Worm (Caenorhabditis elegans) whole organism, mixed stage, embryonic: ENCODE data around the gene spig-7.

Experiments
- M03D4.4 ChIP-seq: sonication (generic microtip); optimal IDR thresholded peaks from 2 replicates; lab custom pipeline; 2017; ENCODE audit warnings: mild to moderate bottlenecking, missing genetic modification characterization, missing compliant biosample characterization
- bed-3 ChIP-seq: fragments of 200-800 bp; sonication (Bioruptor generic); optimal IDR thresholded peaks from 3 replicates; lab custom pipeline; 2018; ENCODE audit warnings: mild to moderate bottlenecking, missing genetic modification characterization, moderate library complexity, missing compliant biosample characterization
- blmp-1 ChIP-seq: fragments of 150-350 bp; optimal IDR thresholded peaks from 2 replicates; lab custom pipeline; 2014; ENCODE audit warnings: missing biosample characterization, missing genetic modification characterization
- ceh-39 ChIP-seq: fragments of 150-350 bp; optimal IDR thresholded peaks from 2 replicates; lab custom pipeline; 2014; ENCODE audit warnings: missing biosample characterization, missing genetic modification characterization
- ceh-43 ChIP-seq: fragments of 200-800 bp; sonication (Bioruptor generic); optimal IDR thresholded peaks from 2 replicates; lab custom pipeline; 2018; ENCODE audit warnings: mild to moderate bottlenecking, missing genetic modification characterization, moderate library complexity, missing compliant biosample characterization
- ceh-83 ChIP-seq: fragments of 200-800 bp; sonication (Bioruptor generic); optimal IDR thresholded peaks from 2 replicates; lab custom pipeline; 2018; ENCODE audit warnings: mild to moderate bottlenecking, missing genetic modification characterization, missing compliant biosample characterization
- ces-1 ChIP-seq: fragments of 150-350 bp; optimal IDR thresholded peaks from 2 replicates; lab custom pipeline; 2014; ENCODE audit warnings: missing biosample characterization, missing genetic modification reagents, missing genetic modification characterization
- cnd-1 ChIP-seq: fragments of 200-800 bp; sonication (Bioruptor generic); optimal IDR thresholded peaks from 2 replicates; lab custom pipeline; 2018; ENCODE audit warnings: mild to moderate bottlenecking, missing genetic modification characterization, missing compliant biosample characterization
- drap-1 ChIP-seq: fragments of 200-800 bp; sonication (Bioruptor generic); optimal IDR thresholded peaks from 3 replicates; lab custom pipeline; 2018; ENCODE audit warnings: mild to moderate bottlenecking, missing genetic modification characterization, missing compliant biosample characterization
- elt-1 ChIP-seq: sonication (generic microtip); optimal IDR thresholded peaks from 2 replicates; lab custom pipeline; 2017; ENCODE audit warnings: missing genetic modification characterization, mild to moderate bottlenecking, missing compliant biosample characterization, antibody characterized with exemption, moderate library complexity, borderline replicate concordance; ENCODE audit not compliant: insufficient read depth
- elt-3 ChIP-seq: fragments of 150-350 bp; optimal IDR thresholded peaks from 2 replicates; lab custom pipeline; 2014; ENCODE audit warnings: missing biosample characterization, missing genetic modification characterization
- flh-1 ChIP-seq: fragments of 200-800 bp; sonication (Bioruptor generic); optimal IDR thresholded peaks from 2 replicates; lab custom pipeline; 2018; ENCODE audit warnings: mild to moderate bottlenecking, missing genetic modification characterization, moderate library complexity, missing compliant biosample characterization
- ham-2 ChIP-seq: fragments of 200-800 bp; sonication (Bioruptor generic); optimal IDR thresholded peaks from 2 replicates; lab custom pipeline; 2018; ENCODE audit warnings: mild to moderate bottlenecking, missing genetic modification characterization, missing compliant biosample characterization
- hlh-1 ChIP-seq: fragments of 150-350 bp; optimal IDR thresholded peaks from 2 replicates; lab custom pipeline; 2014; ENCODE audit warnings: missing biosample characterization, missing genetic modification reagents, missing genetic modification characterization
- lin-13 ChIP-seq: fragments of 150-350 bp; optimal IDR thresholded peaks from 2 replicates; lab custom pipeline; 2014; ENCODE audit warnings: missing biosample characterization, missing genetic modification characterization
- lin-32 ChIP-seq: fragments of 200-800 bp; sonication (Bioruptor generic); optimal IDR thresholded peaks from 2 replicates; lab custom pipeline; 2018; ENCODE audit warnings: mild to moderate bottlenecking, missing genetic modification characterization, missing compliant biosample characterization
- lsy-2 ChIP-seq: fragments of 150-350 bp; optimal IDR thresholded peaks from 2 replicates; lab custom pipeline; 2014; ENCODE audit warnings: missing biosample characterization, missing genetic modification characterization
- mab-5 ChIP-seq: fragments of 150-350 bp; optimal IDR thresholded peaks from 2 replicates; lab custom pipeline; 2014; ENCODE audit warnings: missing biosample characterization, missing genetic modification characterization
- mep-1 ChIP-seq: fragments of 150-350 bp; optimal IDR thresholded peaks from 2 replicates; lab custom pipeline; 2017; ENCODE audit warnings: missing biosample characterization, missing genetic modification reagents, missing genetic modification characterization, inconsistent platforms
- mls-2 ChIP-seq: sonication (generic microtip); optimal IDR thresholded peaks from 2 replicates; lab custom pipeline; 2016; ENCODE audit warnings: mild to moderate bottlenecking, missing genetic modification characterization, moderate library complexity, missing compliant biosample characterization
- nhr-12 ChIP-seq: fragments of 150-350 bp; optimal IDR thresholded peaks from 2 replicates; lab custom pipeline; 2014; ENCODE audit warnings: missing biosample characterization, missing genetic modification characterization
- nhr-2 ChIP-seq: fragments of 150-350 bp; optimal IDR thresholded peaks from 2 replicates; lab custom pipeline; 2014; ENCODE audit warnings: missing biosample characterization, missing genetic modification characterization
- nhr-237 ChIP-seq: fragments of 150-350 bp; optimal IDR thresholded peaks from 2 replicates; lab custom pipeline; 2014; ENCODE audit warnings: missing biosample characterization, missing genetic modification characterization
- nhr-28 ChIP-seq: fragments of 150-350 bp; optimal IDR thresholded peaks from 2 replicates; lab custom pipeline; 2014; ENCODE audit warnings: missing biosample characterization, missing genetic modification characterization
- nhr-76 ChIP-seq: sonication (generic microtip); optimal IDR thresholded peaks from 2 replicates; lab custom pipeline; 2017; ENCODE audit warnings: missing biosample characterization, missing genetic modification characterization
- pha-4 ChIP-seq: fragments of 150-350 bp; optimal IDR thresholded peaks from 2 replicates; lab custom pipeline; 2018; ENCODE audit warnings: missing biosample characterization, missing genetic modification reagents, missing genetic modification characterization
- sem-2 ChIP-seq: fragments of 200-800 bp; sonication (Bioruptor generic); optimal IDR thresholded peaks from 2 replicates; lab custom pipeline; 2018; ENCODE audit warnings: mild to moderate bottlenecking, missing genetic modification characterization, missing compliant biosample characterization
- snpc-4 ChIP-seq: fragments of 150-350 bp; optimal IDR thresholded peaks from 2 replicates; lab custom pipeline; 2014; ENCODE audit warnings: missing biosample characterization, missing genetic modification characterization
- sptf-1 ChIP-seq: sonication (generic microtip); optimal IDR thresholded peaks from 2 replicates; lab custom pipeline; 2017; ENCODE audit warnings: mild to moderate bottlenecking, missing genetic modification characterization, moderate library complexity, missing compliant biosample characterization
- tbx-8 ChIP-seq: fragments of 200-800 bp; sonication (Bioruptor generic); optimal IDR thresholded peaks from 2 replicates; lab custom pipeline; 2018; ENCODE audit warnings: mild to moderate bottlenecking, missing genetic modification characterization, moderate library complexity, missing compliant biosample characterization
- unc-120 ChIP-seq: sonication (generic microtip); optimal IDR thresholded peaks from 2 replicates; lab custom pipeline; 2017; ENCODE audit warnings: missing genetic modification characterization, missing compliant biosample characterization; ENCODE audit not compliant: poor library complexity, severe bottlenecking
- unc-39 ChIP-seq: fragments of 150-350 bp; optimal IDR thresholded peaks from 2 replicates; lab custom pipeline; 2014; ENCODE audit warnings: missing biosample characterization, missing genetic modification characterization
- unc-62 ChIP-seq: fragments of 150-350 bp; optimal IDR thresholded peaks from 2 replicates; lab custom pipeline; 2014; ENCODE audit warnings: missing biosample characterization, missing genetic modification reagents, missing genetic modification characterization
- zip-8 ChIP-seq: fragments of 150-350 bp; optimal IDR thresholded peaks from 2 replicates; lab custom pipeline; 2014; ENCODE audit warnings: missing biosample characterization, missing genetic modification characterization
- ztf-11 ChIP-seq: fragments of 150-350 bp; optimal IDR thresholded peaks from 2 replicates; lab custom pipeline; 2014; ENCODE audit warnings: missing biosample characterization, missing genetic modification characterization

The spig-7 gene

ce11 chrV:1471977-1472376 is 22.6 kb upstream of the spig-7 start:
- no peak for TF ChIP-seq sem-2 (GFP tag; lab: Kevin White, UChicago)
- TF ChIP-seq lin-13 = no peak

DNA sequence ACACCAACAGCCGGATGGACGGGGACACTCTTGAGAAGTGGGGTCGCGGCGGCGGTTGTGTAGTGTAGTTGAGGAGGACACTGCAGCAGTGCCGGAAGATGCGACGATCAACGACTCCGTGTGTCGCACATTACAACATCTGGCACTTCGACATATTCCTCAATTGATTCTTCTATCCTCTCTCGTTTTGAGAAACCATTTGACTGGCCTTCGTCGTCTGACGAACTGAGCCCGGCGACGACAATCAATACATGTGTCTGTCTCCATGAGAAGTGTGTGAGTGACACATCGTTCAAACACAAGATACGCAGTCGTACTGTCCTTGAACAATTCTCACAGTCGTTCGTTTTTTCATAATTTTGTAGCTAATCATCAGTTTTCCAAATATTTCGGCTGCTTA is 22.0 kb upstream of the spig-7 start:
- TF ChIP-seq unc-62 (GFP tag; lab: Kevin White, UChicago) (peak; percentile 49), snpc-4 (no peak), cnd-1 (tag; lab: Kevin White, UChicago) (peak; percentile 16), hlh-1 (peak; percentile 10)

DNA sequence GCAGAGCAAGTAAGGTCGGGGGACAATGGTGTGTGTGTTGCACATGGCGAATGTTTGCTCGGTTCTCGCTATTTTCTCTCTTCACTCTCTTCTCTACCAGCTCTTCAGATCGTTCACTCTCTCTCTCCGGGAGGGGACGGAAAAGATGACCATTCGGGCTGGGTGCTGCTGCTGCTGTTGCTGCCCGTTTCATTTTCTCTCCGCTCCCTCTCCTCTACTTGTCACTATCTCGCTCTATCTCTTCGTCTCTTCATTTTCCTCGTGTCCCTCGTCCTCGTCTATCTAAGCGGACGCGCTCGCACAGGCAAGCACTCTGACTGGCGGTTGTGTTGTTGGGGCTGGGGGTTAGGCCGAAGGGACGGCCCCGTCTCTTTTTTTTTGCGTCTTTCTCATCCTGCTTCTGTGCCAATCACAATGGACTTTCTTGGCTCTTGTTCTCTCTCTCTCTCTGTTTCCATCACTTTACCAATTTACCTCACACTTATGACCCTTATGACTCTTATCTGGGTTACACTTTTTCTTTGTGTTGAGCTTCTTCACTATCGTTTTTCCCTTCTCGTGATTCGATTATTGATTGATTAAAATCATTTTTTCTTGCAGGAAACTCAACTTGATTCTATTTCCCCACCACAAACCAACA is 20.0 kb upstream of the spig-7 start, which contains the start of the genes F53E2.2 and unc-60:
Gene F53E2.2 (plus strand): TSS at position 601 of the 640 bp plus-strand sequence.
Gene unc-60 (plus strand): TSS at position 601 of the 640 bp plus-strand sequence.
- TF ChIP-seq nhr-28 (tag; lab: Kevin White, UChicago) = no peak
- peak; percentile 32 for TF ChIP-seq ces-1
- peak; percentile 74 for TF ChIP-seq pha-4 (tag; lab: Kevin White, UChicago)
- TF ChIP-seq mep-1 (tag; lab: Kevin White, UChicago) = peak; percentile 51
- TF ChIP-seq ztf-11 (tag; lab: Kevin White, UChicago) = peak; percentile 9
- TF ChIP-seq ham-2 (GFP tag; lab: Kevin White, UChicago) = peak; percentile 86
- peak; percentile 81 for TF ChIP-seq lin-13
- no peak for TF ChIP-seq ceh-83
- TF ChIP-seq unc-39 (tag; lab: Kevin White, UChicago) = no peak
- TF ChIP-seq tbx-8 (GFP tag; lab: Kevin White, UChicago) = no peak
- TF ChIP-seq bed-3 = no peak
- TF ChIP-seq ceh-43 (GFP tag; lab: Kevin White, UChicago) = no peak
- peak; percentile 86 for TF ChIP-seq unc-62 (GFP tag; lab: Kevin White, UChicago)
- TF ChIP-seq lsy-2 (tag; lab: Kevin White, UChicago) = peak; percentile 38
- TF ChIP-seq sptf-1 (tag; lab: Kevin White, UChicago) = peak; percentile 75
- TF ChIP-seq nhr-2 (tag; lab: Kevin White, UChicago) = peak; percentile 49
- TF ChIP-seq mls-2 (tag; lab: Kevin White, UChicago) = peak; percentile 61
- TF ChIP-seq lin-32 (GFP tag; lab: Kevin White, UChicago) = no peak
- TF ChIP-seq zip-8 (tag; lab: Kevin White, UChicago) = no peak
- peak; percentile 94 for TF ChIP-seq unc-120 (tag; lab: Kevin White, UChicago)
- TF ChIP-seq nhr-237 (tag; lab: Kevin White, UChicago) = no peak
- TF ChIP-seq nhr-12 (tag; lab: Kevin White, UChicago) = no peak
- no peak for TF ChIP-seq elt-1 (tag; lab: Kevin White, UChicago)
- peak; percentile 26 for TF ChIP-seq cnd-1 (tag; lab: Kevin White, UChicago)
- TF ChIP-seq M03D4.4 (tag; lab: Kevin White, UChicago) = peak; percentile 56
- TF ChIP-seq snpc-4 = no peak
- TF ChIP-seq hlh-1 = peak; percentile 65
- no peak for TF ChIP-seq mab-5 (tag; lab: Kevin White, UChicago)
- TF ChIP-seq drap-1 = peak; percentile 43
- TF ChIP-seq blmp-1 (tag; lab: Kevin White, UChicago) = no peak
- no peak for TF ChIP-seq nhr-76 (tag; lab: Kevin White, UChicago)
- TF ChIP-seq sem-2 (GFP tag; lab: Kevin White, UChicago) = no peak
- no peak for TF ChIP-seq ceh-39
- no peak for TF ChIP-seq flh-1 (GFP tag; lab: Kevin White, UChicago)
- TF ChIP-seq elt-3 = no peak

DNA sequence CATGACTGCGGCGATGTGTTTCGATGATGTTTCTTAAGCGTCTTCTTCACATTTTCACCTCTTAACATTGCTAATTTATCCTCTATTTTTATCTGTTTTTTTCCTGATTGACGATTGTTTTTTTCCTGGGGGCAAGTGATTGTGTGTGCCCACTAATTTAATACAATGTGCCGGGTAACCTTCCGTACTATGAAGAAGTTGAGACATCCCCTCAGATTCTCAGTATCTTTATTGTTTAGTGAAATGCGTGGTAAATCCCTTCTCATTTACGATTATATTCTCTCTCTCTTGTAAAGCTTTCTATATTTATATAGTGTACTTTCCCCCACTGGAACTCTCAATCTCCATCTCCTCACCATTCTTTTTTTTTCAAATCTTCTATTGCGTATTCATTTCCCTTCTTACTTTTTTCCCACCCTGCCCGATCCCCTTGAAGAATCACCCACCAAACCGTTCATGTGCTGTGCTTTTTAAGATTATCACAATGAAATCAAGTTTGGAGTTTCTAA is 18.2 kb upstream of the spig-7 start:
- TF ChIP-seq lsy-2 (tag; lab: Kevin White, UChicago) (no peak), mls-2 (tag; lab: Kevin White, UChicago) (no peak), elt-1 (tag; lab: Kevin White, UChicago) (no peak), flh-1 (GFP tag; lab: Kevin White, UChicago) (no peak), unc-39 (tag; lab: Kevin White, UChicago) (no peak), ztf-11 (tag; lab: Kevin White, UChicago) (no peak), nhr-76 (tag; lab: Kevin White, UChicago) (no peak), pha-4 (tag; lab: Kevin White, UChicago) (no peak)
